Fruit fly (Drosophila melanogaster) whole organism: ENCODE measurements around the gene Cyt-c-p.

Experiments
- CG8478 ChIP-seq: fragments of >200 bp; optimal IDR thresholded peaks from 2 replicates; lab custom pipeline; 2018; ENCODE audit warnings: inconsistent platforms
- Dll ChIP-seq: fragments of >200 bp; optimal IDR thresholded peaks from 2 replicates; lab custom pipeline; 2017
- EcR ChIP-seq, 2 experiments: fragments of >200 bp; optimal IDR thresholded peaks; 2 replicates each; lab custom pipeline; 2017; ENCODE audit warnings: missing biosample characterization in 2 of 2, missing genetic modification characterization in 2 of 2, missing genetic modification reagents in 2 of 2
- pan ChIP-seq: fragments of >200 bp; optimal IDR thresholded peaks from 2 replicates; lab custom pipeline; 2017
- psq ChIP-seq: fragments of >200 bp; optimal IDR thresholded peaks from 2 replicates; lab custom pipeline; 2017
- usp ChIP-seq: fragments of >200 bp; optimal IDR thresholded peaks from 2 replicates; lab custom pipeline; 2017; ENCODE audit warnings: missing biosample characterization, missing genetic modification characterization, mixed read lengths

Cyt-c-p gene

dm6 chr2L:16687863-16688262 is 31.9 kb upstream of the Cyt-c-p start:
- TF ChIP-seq Dll (lab: Kevin White, UChicago) (no peak), psq (lab: Kevin White, UChicago) (no peak), CG8478 (lab: Kevin White, UChicago) (no peak)

DNA sequence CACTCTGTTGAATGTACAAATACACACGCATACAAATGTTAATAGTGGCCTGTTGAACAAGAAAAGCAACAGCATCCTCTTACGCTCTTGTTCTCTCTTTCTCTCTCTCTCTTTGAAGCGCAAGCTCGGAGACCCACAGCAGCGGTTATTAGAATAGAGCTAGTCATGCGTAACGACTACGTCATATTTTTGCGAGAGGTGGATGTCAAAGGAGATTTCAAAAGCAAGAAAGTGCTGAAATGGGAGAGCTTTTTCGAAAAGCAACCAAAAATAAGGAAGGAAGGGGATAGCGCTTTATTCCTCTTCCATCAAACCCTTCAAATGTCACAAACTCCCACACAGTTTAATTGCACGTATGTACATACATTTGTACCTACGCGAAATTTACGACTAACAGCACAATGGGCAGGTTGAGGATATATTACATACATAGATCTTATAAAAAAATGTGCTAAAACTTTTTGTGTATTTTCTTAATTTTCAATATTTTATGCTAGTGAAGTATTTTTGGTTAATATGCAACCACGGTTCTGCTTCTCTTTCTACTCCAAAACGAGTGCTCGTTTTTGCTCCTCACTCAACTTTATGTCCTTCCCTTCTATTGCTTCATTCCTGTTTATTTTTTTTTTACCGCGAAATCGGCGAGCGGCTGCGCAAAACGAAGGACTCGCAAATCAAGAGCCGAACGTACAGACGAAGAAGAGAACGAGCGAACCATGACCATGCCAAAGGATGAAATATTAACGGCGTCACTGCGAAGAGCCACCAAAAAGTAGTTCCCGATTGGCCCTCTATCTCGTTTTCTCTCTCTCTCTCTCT is 29.7 kb upstream of the Cyt-c-p start:
- TF ChIP-seq CG8478 (lab: Kevin White, UChicago) (no peak), pan (lab: Kevin White, UChicago) (no peak), Dll (lab: Kevin White, UChicago) (no peak), EcR (GFP tag; optimal IDR thresholded peaks at IDR 0.05; lab: Kevin White, UChicago) (no peak), psq (lab: Kevin White, UChicago) (no peak), usp (GFP tag; lab: Kevin White, UChicago) (no peak)

dm6 chr2L:16690619-16690908 is 29.2 kb upstream of the Cyt-c-p start:
- no peak for TF ChIP-seq pan (lab: Kevin White, UChicago)
- no peak for TF ChIP-seq usp (GFP tag; lab: Kevin White, UChicago)

- TF ChIP-seq CG8478 (lab: Kevin White, UChicago) (no peak), Dll (lab: Kevin White, UChicago) (no peak), usp (GFP tag; lab: Kevin White, UChicago) (no peak), pan (lab: Kevin White, UChicago) (no peak), EcR (GFP tag; optimal IDR thresholded peaks at IDR 0.05; lab: Kevin White, UChicago) (no peak), psq (lab: Kevin White, UChicago) (no peak)
These were observed 16.7 kb upstream of the Cyt-c-p start for dm6 chr2L:16703008-16703510.

DNA sequence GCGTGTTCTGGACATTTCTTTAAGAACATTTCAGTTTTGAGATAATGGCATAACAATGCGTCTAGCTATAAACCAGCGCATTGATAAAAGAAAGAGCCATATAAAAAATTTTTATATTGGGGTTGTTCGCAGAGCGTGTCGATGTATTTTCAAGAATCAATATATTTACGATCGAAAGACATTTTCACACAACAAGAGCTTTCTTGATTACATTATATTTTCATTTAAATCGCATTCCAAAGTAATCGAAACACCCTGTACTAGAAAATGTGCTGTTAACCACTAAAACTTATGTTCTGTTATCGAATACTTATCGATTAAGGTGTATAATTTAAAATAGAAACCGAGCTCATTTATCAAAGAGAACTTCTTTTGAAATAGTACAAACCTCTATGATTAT is 16.0 kb upstream of the Cyt-c-p start:
- TF ChIP-seq CG8478 (lab: Kevin White, UChicago), result no peak

DNA sequence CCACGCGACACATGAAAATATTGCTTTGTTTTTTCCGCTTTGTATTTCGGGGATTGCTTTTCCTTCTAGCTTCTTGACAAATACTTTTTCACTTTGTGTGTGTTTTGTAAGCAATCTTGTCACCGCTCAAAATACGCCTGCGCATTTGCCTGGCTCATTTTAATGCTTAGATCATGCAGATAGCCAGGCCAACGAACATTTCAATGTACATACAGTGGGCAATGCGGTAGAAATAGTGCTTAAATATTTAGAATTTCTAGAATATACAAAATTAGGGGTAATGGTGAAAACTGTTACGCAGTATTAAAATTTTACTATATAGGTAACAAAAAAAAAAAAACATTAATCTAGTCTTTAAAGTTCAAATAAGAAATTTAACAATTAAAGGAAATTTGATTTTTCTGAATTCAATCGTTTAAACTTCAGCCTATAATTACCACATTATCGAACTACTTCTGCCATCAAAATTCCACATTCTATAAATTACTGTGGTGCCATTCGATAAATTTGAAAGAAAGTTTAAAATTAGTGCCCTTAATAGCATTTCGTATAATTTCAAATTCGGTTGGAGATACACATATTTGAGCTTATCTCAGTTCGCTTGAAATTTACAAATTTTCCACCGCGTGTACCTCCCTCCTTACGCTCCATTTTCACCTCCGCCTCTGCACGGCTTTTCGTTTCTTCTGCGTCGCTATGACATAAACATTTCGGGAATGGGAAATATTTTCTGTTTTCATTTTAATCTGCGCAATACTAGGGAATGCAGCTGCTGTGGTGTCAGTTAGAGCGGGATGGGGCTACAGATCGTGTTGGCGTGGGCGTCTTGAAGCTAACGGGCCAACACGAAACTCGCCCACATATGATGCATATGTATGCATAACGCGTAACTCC is 12.6 kb upstream of the Cyt-c-p start:
- no peak for TF ChIP-seq usp (GFP tag; lab: Kevin White, UChicago)
- no peak for TF ChIP-seq pan (lab: Kevin White, UChicago)
- no peak for TF ChIP-seq Dll (lab: Kevin White, UChicago)
- no peak for TF ChIP-seq EcR (GFP tag; optimal IDR thresholded peaks at IDR 0.05; lab: Kevin White, UChicago)
- TF ChIP-seq psq (lab: Kevin White, UChicago), result no peak
- no peak for TF ChIP-seq CG8478 (lab: Kevin White, UChicago)

DNA sequence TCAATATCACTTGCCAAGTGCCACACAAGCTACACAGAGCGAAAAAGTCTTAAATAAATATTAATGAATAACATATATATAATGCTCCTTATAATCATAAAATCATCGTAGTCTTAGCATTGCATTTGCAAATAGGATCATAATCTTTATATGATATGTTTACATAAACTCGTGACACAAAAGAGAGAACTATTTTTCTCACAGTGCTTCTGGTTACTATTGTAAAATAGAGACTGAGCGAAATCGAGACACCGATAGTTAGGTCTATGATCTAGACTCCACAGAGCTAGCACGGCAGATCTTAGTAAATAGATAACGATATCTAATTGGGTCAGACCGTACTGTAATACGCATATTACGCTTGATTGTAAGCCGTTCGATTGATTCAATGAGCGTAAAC is 10.0 kb upstream of the Cyt-c-p start:
- TF ChIP-seq CG8478 (lab: Kevin White, UChicago) (no peak), Dll (lab: Kevin White, UChicago) (no peak), usp (GFP tag; lab: Kevin White, UChicago) (no peak), psq (lab: Kevin White, UChicago) (no peak), EcR (GFP tag; optimal IDR thresholded peaks at IDR 0.05; lab: Kevin White, UChicago) (no peak), pan (lab: Kevin White, UChicago) (no peak)

DNA sequence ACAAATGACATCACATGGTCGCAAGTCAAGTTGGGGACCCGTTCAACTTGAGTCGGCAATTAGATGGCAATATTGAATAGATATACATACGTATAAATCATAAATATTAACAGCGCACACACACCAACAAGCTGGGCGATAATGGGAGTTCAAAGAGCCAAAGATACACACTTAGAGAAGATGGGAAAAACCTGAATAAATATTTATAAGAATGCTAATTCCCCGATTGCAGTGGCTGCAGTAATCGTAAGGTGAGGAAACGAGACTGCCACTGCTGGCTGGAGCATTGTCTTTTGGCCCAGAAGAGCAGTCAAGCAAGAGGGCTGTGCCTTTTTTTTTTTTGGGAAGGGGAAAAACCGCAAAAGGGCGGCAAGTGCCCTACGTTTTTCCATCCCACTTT is 9.5 kb upstream of the Cyt-c-p start:
- TF ChIP-seq CG8478 (lab: Kevin White, UChicago) (no peak), pan (lab: Kevin White, UChicago) (no peak), EcR (GFP tag; optimal IDR thresholded peaks at IDR 0.05; lab: Kevin White, UChicago) (no peak), Dll (lab: Kevin White, UChicago) (no peak), psq (lab: Kevin White, UChicago) (no peak), usp (GFP tag; lab: Kevin White, UChicago) (no peak)

DNA sequence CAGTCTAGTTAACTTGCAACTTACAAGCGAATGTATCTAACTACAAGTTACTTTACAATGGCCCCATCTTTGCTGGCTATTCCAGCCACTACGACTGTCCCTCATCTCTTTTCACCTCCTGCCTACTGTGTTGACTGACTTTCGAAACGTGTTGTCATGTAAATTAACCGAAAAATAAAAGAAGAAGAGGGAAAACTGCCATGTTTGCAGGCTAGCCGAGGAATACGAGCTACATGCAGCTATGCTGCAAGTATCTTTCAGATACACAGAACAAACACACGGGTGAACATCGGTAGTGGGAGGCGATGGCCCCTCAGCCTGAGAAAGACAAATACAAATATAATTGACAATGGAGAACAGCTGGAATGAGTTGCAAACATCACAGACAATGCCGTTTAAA is 9.1 kb upstream of the Cyt-c-p start:
- TF ChIP-seq pan (lab: Kevin White, UChicago), result no peak
- TF ChIP-seq CG8478 (lab: Kevin White, UChicago), result no peak
- no peak for TF ChIP-seq EcR (GFP tag; optimal IDR thresholded peaks at IDR 0.05; lab: Kevin White, UChicago)
- no peak for TF ChIP-seq psq (lab: Kevin White, UChicago)
- TF ChIP-seq Dll (lab: Kevin White, UChicago), result no peak
- no peak for TF ChIP-seq usp (GFP tag; lab: Kevin White, UChicago)

- no peak for TF ChIP-seq CG8478 (lab: Kevin White, UChicago)
- TF ChIP-seq Dll (lab: Kevin White, UChicago), result no peak
- TF ChIP-seq pan (lab: Kevin White, UChicago), result no peak
- no peak for TF ChIP-seq usp (GFP tag; lab: Kevin White, UChicago)
- TF ChIP-seq psq (lab: Kevin White, UChicago), result no peak
- TF ChIP-seq EcR (GFP tag; optimal IDR thresholded peaks at IDR 0.05; lab: Kevin White, UChicago), result no peak
These were observed 7.8 kb upstream of the Cyt-c-p start for dm6 chr2L:16711891-16712290.

DNA sequence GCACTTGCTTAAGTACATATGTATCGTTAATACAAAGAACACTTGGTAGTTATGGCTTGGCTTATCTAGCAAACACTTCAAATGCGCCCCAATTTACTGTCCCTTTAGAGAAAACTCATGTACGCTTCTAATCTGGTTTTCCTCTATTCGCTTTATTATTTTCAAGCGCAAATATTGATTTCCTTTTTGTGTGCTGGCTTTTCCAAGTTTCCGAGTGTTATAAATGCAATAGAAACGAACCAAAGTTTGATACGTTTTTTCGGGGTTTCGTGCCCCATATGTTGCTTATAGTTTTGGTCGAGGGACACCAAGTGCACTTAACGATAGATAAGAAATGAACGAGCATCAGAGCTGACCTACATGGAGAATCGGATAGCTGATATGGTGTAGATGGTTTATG is 5.8 kb upstream of the Cyt-c-p start:
- no peak for TF ChIP-seq EcR (GFP tag; optimal IDR thresholded peaks at IDR 0.05; lab: Kevin White, UChicago)
- TF ChIP-seq usp (GFP tag; lab: Kevin White, UChicago), result no peak
- TF ChIP-seq psq (lab: Kevin White, UChicago), result no peak
- no peak for TF ChIP-seq pan (lab: Kevin White, UChicago)
- TF ChIP-seq Dll (lab: Kevin White, UChicago), result no peak
- TF ChIP-seq CG8478 (lab: Kevin White, UChicago), result no peak
